Worm (Caenorhabditis elegans): ENCODE results near the gene nhr-39.
A peak's percentile ranks its signal among the peaks of the same experiment; 100 is the strongest.

nhr-39 gene

DNA sequence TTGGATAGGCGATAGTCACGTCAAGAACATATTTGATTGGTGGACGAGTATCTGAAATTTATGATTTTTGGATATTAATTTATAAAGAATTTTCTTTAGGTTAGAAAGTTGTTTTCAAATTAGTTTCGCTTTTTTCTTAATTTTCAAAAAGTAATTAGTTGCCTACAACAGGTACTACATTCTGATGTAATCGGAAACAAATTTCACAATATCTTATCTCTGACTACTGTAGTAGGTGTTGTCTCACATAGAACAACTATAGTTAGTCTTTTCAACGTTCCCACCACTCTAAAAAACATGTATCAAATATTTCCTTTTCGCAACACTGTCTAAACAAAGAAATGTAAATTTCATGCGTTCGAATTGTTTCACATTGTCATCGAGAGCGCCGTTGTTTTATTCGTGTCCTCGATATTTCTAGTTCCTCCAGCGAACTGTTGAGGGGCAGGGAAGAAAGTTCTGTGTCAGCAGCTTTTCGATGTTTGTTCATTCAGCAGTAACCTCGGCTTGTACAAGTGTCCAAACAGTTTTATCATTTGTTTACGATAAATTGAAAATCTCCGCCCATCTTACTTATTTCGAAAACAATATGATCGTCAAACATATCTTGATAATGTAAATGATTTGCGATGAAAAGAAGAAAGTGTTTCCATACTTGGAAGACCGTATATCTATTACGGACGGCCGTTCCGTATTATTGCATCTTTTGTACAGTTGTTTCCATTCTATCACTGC, 26.3 kb downstream of the nhr-39 start:
- no peak for TF ChIP-seq unc-62 (GFP tag; optimal IDR thresholded peaks at IDR 0.05)
- TF ChIP-seq nhr-28 (tag; optimal IDR thresholded peaks at IDR 0.05), result no peak
- TF ChIP-seq zip-8 (tag; optimal IDR thresholded peaks at IDR 0.05), result no peak
- no peak for TF ChIP-seq ces-1 (GFP tag; optimal IDR thresholded peaks at IDR 0.05)
- TF ChIP-seq blmp-1 (tag; optimal IDR thresholded peaks at IDR 0.05), result no peak
- TF ChIP-seq elt-1 (tag; optimal IDR thresholded peaks at IDR 0.05; ENCODE audit: borderline replicate concordance, insufficient read depth), result no peak
- TF ChIP-seq bed-3 (GFP tag; optimal IDR thresholded peaks at IDR 0.05), result no peak
- TF ChIP-seq nhr-76 (tag; optimal IDR thresholded peaks at IDR 0.05), result no peak
- TF ChIP-seq ham-2 (GFP tag; optimal IDR thresholded peaks at IDR 0.05), result no peak
- TF ChIP-seq pha-4 (tag; optimal IDR thresholded peaks at IDR 0.05), result no peak
- TF ChIP-seq cnd-1 (tag; optimal IDR thresholded peaks at IDR 0.05), result no peak
- no peak for TF ChIP-seq mab-5 (tag; optimal IDR thresholded peaks at IDR 0.05)
- no peak for TF ChIP-seq lin-13 (tag; optimal IDR thresholded peaks at IDR 0.05)
- no peak for TF ChIP-seq nhr-12 (tag; optimal IDR thresholded peaks at IDR 0.05)
- TF ChIP-seq snpc-4 (tag; optimal IDR thresholded peaks at IDR 0.05), result no peak
- no peak for TF ChIP-seq unc-120 (tag; optimal IDR thresholded peaks at IDR 0.05; ENCODE audit: poor library complexity, severe bottlenecking)
- TF ChIP-seq mep-1 (tag; optimal IDR thresholded peaks at IDR 0.05), result no peak
- no peak for TF ChIP-seq ceh-43 (GFP tag; optimal IDR thresholded peaks at IDR 0.05)

DNA sequence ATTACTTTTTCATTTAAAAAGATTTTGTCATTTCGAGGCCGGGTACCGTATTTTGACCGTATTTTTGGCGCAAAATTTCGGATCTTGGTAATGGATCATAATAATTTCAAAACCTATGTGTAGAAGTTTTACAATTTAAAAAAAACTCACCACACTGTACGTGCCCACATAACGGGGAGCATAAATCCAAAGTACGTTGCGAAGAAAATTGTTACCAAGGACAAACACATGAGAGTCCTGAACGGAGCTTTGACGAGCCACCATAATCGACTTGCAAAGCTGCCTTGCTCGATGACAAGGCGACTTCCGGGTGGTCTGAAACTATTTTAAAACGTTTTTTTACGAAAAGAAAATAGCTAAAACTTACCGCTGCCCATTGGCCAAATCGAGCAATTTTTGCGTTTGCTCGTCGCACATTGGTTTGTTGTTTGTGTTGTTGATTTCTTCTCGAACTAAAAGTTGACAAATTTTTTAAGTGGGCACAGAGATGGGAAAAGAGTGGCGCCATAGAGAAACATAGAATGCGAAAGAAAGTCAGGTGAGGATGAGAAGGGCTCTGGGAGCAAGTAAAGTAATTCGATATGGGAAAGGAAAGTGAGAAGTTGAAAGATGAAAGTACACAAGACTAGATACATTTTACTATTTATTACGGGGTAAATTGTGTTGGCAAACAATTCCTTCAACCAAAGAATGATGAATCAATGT, 29.6 kb downstream of the nhr-39 start:
- TF ChIP-seq nhr-2 (tag; optimal IDR thresholded peaks at IDR 0.05), result no peak
- TF ChIP-seq blmp-1 (tag; optimal IDR thresholded peaks at IDR 0.05), result no peak
- no peak for TF ChIP-seq flh-1 (GFP tag; optimal IDR thresholded peaks at IDR 0.05)
- no peak for TF ChIP-seq nhr-76 (tag; optimal IDR thresholded peaks at IDR 0.05)
- TF ChIP-seq ceh-43 (GFP tag; optimal IDR thresholded peaks at IDR 0.05), result no peak
- TF ChIP-seq M03D4.4 (tag; optimal IDR thresholded peaks at IDR 0.05), result no peak
- TF ChIP-seq nhr-12 (tag; optimal IDR thresholded peaks at IDR 0.05), result no peak
- no peak for TF ChIP-seq unc-120 (tag; optimal IDR thresholded peaks at IDR 0.05; ENCODE audit: poor library complexity, severe bottlenecking)
- TF ChIP-seq mep-1 (tag; optimal IDR thresholded peaks at IDR 0.05), result no peak

ce11 chrV:9333316-9334048, 30.4 kb downstream of the nhr-39 start, which contains the start of gene acl-14:
TSS of gene acl-14 (minus strand) at chrV:9333631.
- TF ChIP-seq unc-120 (tag; optimal IDR thresholded peaks at IDR 0.05; ENCODE audit: poor library complexity, severe bottlenecking) (no peak), zip-8 (tag; optimal IDR thresholded peaks at IDR 0.05) (peak; percentile 97)

- no peak for TF ChIP-seq unc-39 (tag; optimal IDR thresholded peaks at IDR 0.05)
- TF ChIP-seq ham-2 (GFP tag; optimal IDR thresholded peaks at IDR 0.05), result no peak
- no peak for TF ChIP-seq elt-1 (tag; optimal IDR thresholded peaks at IDR 0.05; ENCODE audit: borderline replicate concordance, insufficient read depth)
- no peak for TF ChIP-seq sem-2 (GFP tag; optimal IDR thresholded peaks at IDR 0.05)
- TF ChIP-seq sptf-1 (tag; optimal IDR thresholded peaks at IDR 0.05), result no peak
- no peak for TF ChIP-seq mls-2 (tag; optimal IDR thresholded peaks at IDR 0.05)
- TF ChIP-seq snpc-4 (tag; optimal IDR thresholded peaks at IDR 0.05), result no peak
- TF ChIP-seq lin-32 (GFP tag; optimal IDR thresholded peaks at IDR 0.05), result no peak
- TF ChIP-seq blmp-1 (tag; optimal IDR thresholded peaks at IDR 0.05), result no peak
Observed at ce11 chrV:9334216-9334615, 31.1 kb downstream of the nhr-39 start, which contains the start of gene ucp-4. TSS of gene ucp-4 (plus strand) at chrV:9334298.

DNA sequence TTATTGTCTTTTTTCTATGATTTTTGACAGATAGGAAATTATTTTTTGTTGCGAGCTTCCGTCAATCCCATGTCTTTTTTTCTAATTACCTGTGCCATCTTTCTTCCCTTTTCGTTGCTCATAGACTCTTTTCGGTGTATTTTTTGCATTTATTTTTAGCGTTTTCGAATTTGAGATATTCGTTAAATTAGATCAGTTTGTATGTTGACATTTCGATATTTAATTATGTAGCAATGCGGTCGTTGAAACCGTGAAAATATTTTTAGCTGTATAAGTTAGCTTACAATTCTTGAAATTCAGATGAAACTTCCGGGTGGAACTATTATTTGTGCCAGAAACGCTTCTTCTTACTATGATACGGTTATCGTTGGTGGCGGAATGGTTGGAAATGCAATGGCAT, 33.3 kb downstream of the nhr-39 start, which contains the start of gene coq-6:
coq-6 (plus strand) TSS at position 301 of the 400 bp plus-strand sequence.
- TF ChIP-seq unc-39 (tag; optimal IDR thresholded peaks at IDR 0.05) (no peak), sptf-1 (tag; optimal IDR thresholded peaks at IDR 0.05) (no peak), mls-2 (tag; optimal IDR thresholded peaks at IDR 0.05) (no peak), blmp-1 (tag; optimal IDR thresholded peaks at IDR 0.05) (no peak), unc-120 (tag; optimal IDR thresholded peaks at IDR 0.05; ENCODE audit: poor library complexity, severe bottlenecking) (no peak), sem-2 (GFP tag; optimal IDR thresholded peaks at IDR 0.05) (no peak), flh-1 (GFP tag; optimal IDR thresholded peaks at IDR 0.05) (no peak), zip-8 (tag; optimal IDR thresholded peaks at IDR 0.05) (no peak), unc-62 (GFP tag; optimal IDR thresholded peaks at IDR 0.05) (no peak), mep-1 (tag; optimal IDR thresholded peaks at IDR 0.05) (no peak), nhr-2 (tag; optimal IDR thresholded peaks at IDR 0.05) (no peak), nhr-28 (tag; optimal IDR thresholded peaks at IDR 0.05) (no peak), elt-3 (tag; optimal IDR thresholded peaks at IDR 0.05) (no peak), nhr-76 (tag; optimal IDR thresholded peaks at IDR 0.05) (no peak), tbx-8 (GFP tag; optimal IDR thresholded peaks at IDR 0.05) (no peak), nhr-12 (tag; optimal IDR thresholded peaks at IDR 0.05) (no peak)

Data from whole organism, mixed stage, embryonic.